Worm (Caenorhabditis elegans): ENCODE measurements around the gene acp-4.

ce11 chrII:8480166-8480565, 45.3 kb upstream of the acp-4 start, which contains the start of gene lact-4:
- TF ChIP-seq pha-4 (tag; optimal IDR thresholded peaks at IDR 0.05), result no peak
- TF ChIP-seq egl-44 (GFP tag; IDR thresholded peaks at IDR 0.05), result no peak
- TF ChIP-seq snpc-1.3 (tag; optimal IDR thresholded peaks at IDR 0.05; ENCODE audit: insufficient read depth), result no peak
- TF ChIP-seq F10E7.11 (tag; optimal IDR thresholded peaks at IDR 0.05), result no peak
- TF ChIP-seq madf-3 (GFP tag; IDR thresholded peaks at IDR 0.05), result 0 out of 2 replicates have a peak, but pooled peaks have one; percentile 9
- no peak; the same call in 1 of the 2 replicates for TF ChIP-seq madf-6 (GFP tag; IDR thresholded peaks at IDR 0.05)
- TF ChIP-seq ets-4 (GFP tag; optimal IDR thresholded peaks at IDR 0.05), result no peak
